Worm (Caenorhabditis elegans) whole organism, L3 larva: ENCODE data around the gene uaf-1.

Experiments
- aly-2 ChIP-seq: fragments of 150-350 bp; optimal IDR thresholded peaks from 2 replicates; lab custom pipeline; 2014; ENCODE audit warnings: missing biosample characterization, missing genetic modification characterization
- pha-4 ChIP-seq: fragments of 150-350 bp; optimal IDR thresholded peaks from 2 replicates; lab custom pipeline; 2014; ENCODE audit warnings: missing biosample characterization, missing genetic modification reagents, missing genetic modification characterization

- TF ChIP-seq aly-2 (tag; lab: Kevin White, UChicago) (no peak), pha-4 (no peak)
Measured at ce11 chrIII:1040059-1040458, 36.3 kb downstream of the uaf-1 start.
